Fruit fly (Drosophila melanogaster) whole organism, prepupa: ENCODE measurements around the gene CG3544.

Experiments used
- Blimp-1 ChIP-seq: fragments of 200-800 bp; sonication (Bioruptor generic); optimal IDR thresholded peaks from 3 replicates; lab custom pipeline; 2017; ENCODE audit warnings: missing biosample characterization, missing genetic modification characterization, mild to moderate bottlenecking, moderate library complexity, missing genetic modification reagents
- CG10669 ChIP-seq: fragments of 200-800 bp; sonication (Bioruptor generic); optimal IDR thresholded peaks from 3 replicates; lab custom pipeline; 2018; ENCODE audit warnings: missing biosample characterization, mild to moderate bottlenecking, missing genetic modification characterization, moderate library complexity
- CG11294 ChIP-seq: fragments of 200-800 bp; sonication (Bioruptor generic); IDR thresholded peaks from 2 replicates; pipeline ENCODE4 v1.3.6; 2022; ENCODE audit warnings: missing biosample characterization, missing genetic modification characterization
- CG11762 ChIP-seq: fragments of 200-800 bp; sonication (Bioruptor generic); optimal IDR thresholded peaks from 3 replicates; lab custom pipeline; 2016; ENCODE audit warnings: missing biosample characterization, missing genetic modification characterization; ENCODE audit not compliant: insufficient read depth
- CG11902 ChIP-seq: fragments of 200-800 bp; sonication (Bioruptor generic); optimal IDR thresholded peaks from 3 replicates; lab custom pipeline; 2016; ENCODE audit warnings: missing biosample characterization, missing genetic modification characterization
- CG3032 ChIP-seq: fragments of 200-800 bp; optimal IDR thresholded peaks from 2 replicates; lab custom pipeline; 2019; ENCODE audit warnings: missing biosample characterization, mild to moderate bottlenecking, missing genetic modification characterization, moderate library complexity
- CG31627 ChIP-seq: fragments of 200-800 bp; sonication (Bioruptor generic); optimal IDR thresholded peaks from 3 replicates; lab custom pipeline; 2016; ENCODE audit warnings: missing biosample characterization, missing genetic modification characterization
- CG32006 ChIP-seq: fragments of 200-800 bp; sonication (Bioruptor generic); optimal IDR thresholded peaks from 3 replicates; lab custom pipeline; 2017; ENCODE audit warnings: missing biosample characterization, mild to moderate bottlenecking, missing genetic modification characterization
- CG34406 ChIP-seq: fragments of 200-800 bp; sonication (Bioruptor generic); optimal IDR thresholded peaks from 3 replicates; lab custom pipeline; 2016; ENCODE audit warnings: missing biosample characterization, missing genetic modification characterization
- CG6163 ChIP-seq: fragments of 200-800 bp; sonication (Bioruptor generic); IDR thresholded peaks from 3 replicates; pipeline ENCODE4 v1.3.6; 2022; ENCODE audit warnings: missing biosample characterization, missing genetic modification characterization
- CG6276 ChIP-seq: fragments of 200-800 bp; sonication (Bioruptor generic); optimal IDR thresholded peaks from 2 replicates; lab custom pipeline; 2017; ENCODE audit warnings: missing biosample characterization, mild to moderate bottlenecking, missing genetic modification characterization
- CG6792 ChIP-seq: fragments of 200-800 bp; sonication (Bioruptor generic); optimal IDR thresholded peaks from 3 replicates; lab custom pipeline; 2016; ENCODE audit warnings: missing biosample characterization, missing genetic modification characterization
- CG6808 ChIP-seq: fragments of 200-800 bp; sonication (Bioruptor generic); optimal IDR thresholded peaks from 3 replicates; lab custom pipeline; 2017; ENCODE audit warnings: missing biosample characterization, missing genetic modification characterization, mild to moderate bottlenecking, moderate library complexity, missing genetic modification reagents
- CG6854 ChIP-seq: fragments of 200-800 bp; sonication (Bioruptor generic); optimal IDR thresholded peaks from 2 replicates; lab custom pipeline; 2017; ENCODE audit warnings: missing biosample characterization, mild to moderate bottlenecking, missing genetic modification characterization
- CG7368 ChIP-seq: fragments of 200-800 bp; sonication (Bioruptor generic); optimal IDR thresholded peaks from 3 replicates; lab custom pipeline; 2016; ENCODE audit warnings: missing biosample characterization, missing genetic modification characterization
- CG8119 ChIP-seq: fragments of 200-800 bp; sonication (Bioruptor generic); IDR thresholded peaks from 3 replicates; pipeline ENCODE4 v1.3.6; 2022; ENCODE audit warnings: missing biosample characterization, missing genetic modification characterization
- CG8632 ChIP-seq: fragments of 200-800 bp; sonication (Bioruptor generic); optimal IDR thresholded peaks from 3 replicates; lab custom pipeline; 2016; ENCODE audit warnings: missing biosample characterization, missing genetic modification characterization
- CG9139 ChIP-seq: fragments of 200-800 bp; sonication (Bioruptor generic); optimal IDR thresholded peaks from 3 replicates; lab custom pipeline; 2017; ENCODE audit warnings: missing biosample characterization, mild to moderate bottlenecking, missing genetic modification characterization
- Eip75B ChIP-seq: fragments of 200-800 bp; sonication (Bioruptor generic); optimal IDR thresholded peaks from 3 replicates; lab custom pipeline; 2016; ENCODE audit warnings: missing biosample characterization, missing genetic modification characterization
- Eip93F ChIP-seq: fragments of 200-800 bp; sonication (Bioruptor generic); optimal IDR thresholded peaks from 2 replicates; lab custom pipeline; 2016; ENCODE audit warnings: missing biosample characterization, mild to moderate bottlenecking, missing genetic modification characterization
- Ets96B ChIP-seq: fragments of 200-800 bp; optimal IDR thresholded peaks from 2 replicates; lab custom pipeline; 2019; ENCODE audit warnings: missing biosample characterization, mild to moderate bottlenecking, missing genetic modification characterization, moderate library complexity
- Gug ChIP-seq: fragments of 200-800 bp; sonication (Bioruptor generic); IDR thresholded peaks from 2 replicates; pipeline ENCODE4 v1.3.6; 2022; ENCODE audit warnings: missing biosample characterization, missing genetic modification characterization
- Hr39 ChIP-seq: fragments of 200-800 bp; sonication (Bioruptor generic); optimal IDR thresholded peaks from 2 replicates; lab custom pipeline; 2016; ENCODE audit warnings: missing biosample characterization, missing genetic modification characterization
- Met ChIP-seq: fragments of 200-800 bp; sonication (Bioruptor generic); optimal IDR thresholded peaks from 3 replicates; lab custom pipeline; 2016; ENCODE audit warnings: missing biosample characterization, missing genetic modification characterization
- OdsH ChIP-seq: fragments of 200-800 bp; sonication (Bioruptor generic); optimal IDR thresholded peaks from 3 replicates; lab custom pipeline; 2016; ENCODE audit warnings: missing biosample characterization, missing genetic modification characterization
- Sox102F ChIP-seq: fragments of 200-800 bp; sonication (Bioruptor generic); optimal IDR thresholded peaks from 2 replicates; lab custom pipeline; 2016; ENCODE audit warnings: missing biosample characterization, mild to moderate bottlenecking, missing genetic modification characterization
- Sox14 ChIP-seq: fragments of 200-800 bp; sonication (Bioruptor generic); optimal IDR thresholded peaks from 3 replicates; lab custom pipeline; 2016; ENCODE audit warnings: missing biosample characterization, missing genetic modification characterization
- achi ChIP-seq: fragments of 200-800 bp; sonication (Bioruptor generic); optimal IDR thresholded peaks from 3 replicates; lab custom pipeline; 2016; ENCODE audit warnings: missing biosample characterization, missing genetic modification characterization
- acj6 ChIP-seq: fragments of 200-800 bp; sonication (Bioruptor generic); optimal IDR thresholded peaks from 3 replicates; lab custom pipeline; 2016; ENCODE audit warnings: missing biosample characterization, missing genetic modification characterization
- cyc ChIP-seq: fragments of 200-800 bp; sonication (Bioruptor generic); optimal IDR thresholded peaks from 3 replicates; lab custom pipeline; 2016; ENCODE audit warnings: missing biosample characterization, missing genetic modification characterization
- dac ChIP-seq: fragments of 200-800 bp; sonication (Bioruptor generic); optimal IDR thresholded peaks from 2 replicates; lab custom pipeline; 2017; ENCODE audit warnings: missing biosample characterization, mild to moderate bottlenecking, missing genetic modification characterization
- esn ChIP-seq: fragments of 200-800 bp; sonication (Bioruptor generic); optimal IDR thresholded peaks from 2 replicates; lab custom pipeline; 2016; ENCODE audit warnings: missing biosample characterization, mild to moderate bottlenecking, missing genetic modification characterization, moderate library complexity
- fd59A ChIP-seq: fragments of 200-800 bp; sonication (Bioruptor generic); optimal IDR thresholded peaks from 2 replicates; lab custom pipeline; 2017; ENCODE audit warnings: missing biosample characterization, mild to moderate bottlenecking, missing genetic modification characterization, missing genetic modification reagents
- fd85E ChIP-seq: fragments of 200-800 bp; sonication (Bioruptor generic); optimal IDR thresholded peaks from 3 replicates; lab custom pipeline; 2016; ENCODE audit warnings: missing biosample characterization, missing genetic modification characterization
- fkh ChIP-seq: fragments of 200-800 bp; sonication (Bioruptor generic); optimal IDR thresholded peaks from 3 replicates; lab custom pipeline; 2017; ENCODE audit warnings: missing biosample characterization, mild to moderate bottlenecking, missing genetic modification characterization, moderate library complexity
- lz ChIP-seq: fragments of 200-800 bp; sonication (Bioruptor generic); optimal IDR thresholded peaks from 3 replicates; lab custom pipeline; 2016; ENCODE audit warnings: missing biosample characterization, missing genetic modification characterization
- spab ChIP-seq: fragments of 200-800 bp; sonication (Bioruptor generic); optimal IDR thresholded peaks from 2 replicates; lab custom pipeline; 2017; ENCODE audit warnings: missing biosample characterization, mild to moderate bottlenecking, missing genetic modification characterization, missing genetic modification reagents
- ss ChIP-seq, 2 experiments: fragments of 200-800 bp; sonication (Bioruptor generic); optimal IDR thresholded peaks; 2 replicates in 1 of 2; 3 replicates in 1 of 2; lab custom pipeline; 2017 to 2018; ENCODE audit warnings: mild to moderate bottlenecking in 2 of 2, missing biosample characterization in 2 of 2, missing genetic modification characterization in 2 of 2, moderate library complexity in 1 of 2
- topi ChIP-seq: fragments of 200-800 bp; sonication (Bioruptor generic); optimal IDR thresholded peaks from 3 replicates; lab custom pipeline; 2016; ENCODE audit warnings: missing biosample characterization, missing genetic modification characterization
- vri ChIP-seq: fragments of 200-800 bp; sonication (Bioruptor generic); optimal IDR thresholded peaks from 3 replicates; lab custom pipeline; 2016; ENCODE audit warnings: missing biosample characterization, mild to moderate bottlenecking, missing genetic modification characterization

The CG3544 gene

dm6 chr2L:776236-776635 lies 7.9 kb upstream of the CG3544 start, which contains the start of gene CG13946:
CG13946 (plus strand) TSS chr2L:776536.
- TF ChIP-seq CG6163 (GFP tag; lab: Robert Waterston, UW) (no peak), fkh (GFP tag; lab: Kevin White, UChicago) (peak; percentile 3)

- TF ChIP-seq CG6163 (GFP tag; lab: Robert Waterston, UW) = no peak
- TF ChIP-seq CG6276 (GFP tag; lab: Kevin White, UChicago) = no peak
- TF ChIP-seq vri (GFP tag; lab: Kevin White, UChicago) = no peak
- no peak for TF ChIP-seq CG7368 (GFP tag; lab: Kevin White, UChicago)
- TF ChIP-seq CG6808 (GFP tag; lab: Kevin White, UChicago) = no peak
- TF ChIP-seq dac (GFP tag; lab: Kevin White, UChicago) = no peak
- TF ChIP-seq Hr39 (GFP tag; lab: Kevin White, UChicago) = no peak
- no peak for TF ChIP-seq cyc (GFP tag; lab: Kevin White, UChicago)
- TF ChIP-seq Ets96B (tag; lab: Kevin White, UChicago) = no peak
- TF ChIP-seq CG3032 (tag; lab: Kevin White, UChicago) = no peak
- no peak for TF ChIP-seq CG32006 (GFP tag; lab: Kevin White, UChicago)
- no peak for TF ChIP-seq Blimp-1 (GFP tag; lab: Kevin White, UChicago)
- no peak for TF ChIP-seq fd59A (GFP tag; lab: Kevin White, UChicago)
- no peak for TF ChIP-seq CG10669 (GFP tag; lab: Kevin White, UChicago)
- no peak for TF ChIP-seq Eip75B (GFP tag; lab: Kevin White, UChicago)
- TF ChIP-seq Sox14 (GFP tag; lab: Kevin White, UChicago) = no peak
- no peak for TF ChIP-seq CG6792 (GFP tag; lab: Kevin White, UChicago)
- no peak for TF ChIP-seq achi (GFP tag; lab: Kevin White, UChicago)
- TF ChIP-seq CG31627 (GFP tag; lab: Kevin White, UChicago) = no peak
- TF ChIP-seq, all 60 proteins: peak for 0
These were observed 5.0 kb upstream of the CG3544 start, which contains the start of gene CG13947 for dm6 chr2L:779123-779584. CG13947 (plus strand) TSS chr2L:779173.

- TF ChIP-seq CG31627 (GFP tag; lab: Kevin White, UChicago) = no peak
- no peak for TF ChIP-seq topi (GFP tag; lab: Kevin White, UChicago)
- no peak for TF ChIP-seq spab (GFP tag; lab: Kevin White, UChicago)
- TF ChIP-seq CG11902 = no peak
- no peak for TF ChIP-seq lz (GFP tag; lab: Kevin White, UChicago)
- TF ChIP-seq CG11294 (GFP tag; lab: Robert Waterston, UW) = no peak
- no peak for TF ChIP-seq Gug (GFP tag; lab: Robert Waterston, UW)
- no peak for TF ChIP-seq fd85E
- TF ChIP-seq CG9139 (GFP tag; lab: Kevin White, UChicago) = no peak
- no peak for TF ChIP-seq Hr39 (GFP tag; lab: Kevin White, UChicago)
- no peak for TF ChIP-seq Eip93F
- no peak for TF ChIP-seq CG6854
- TF ChIP-seq, all 60 proteins: peak for 0
These were observed 4.0 kb upstream of the CG3544 start, which contains the start of gene Gr21a for dm6 chr2L:780182-780581. Gr21a (plus strand) TSS chr2L:780482.

- TF ChIP-seq ss (GFP tag; optimal IDR thresholded peaks at IDR 0.05; lab: Kevin White, UChicago) = no peak
- no peak for TF ChIP-seq CG8632 (GFP tag; lab: Kevin White, UChicago)
- TF ChIP-seq CG6276 (GFP tag; lab: Kevin White, UChicago) = no peak
- no peak for TF ChIP-seq CG9139 (GFP tag; lab: Kevin White, UChicago)
- TF ChIP-seq OdsH (GFP tag; lab: Kevin White, UChicago) = no peak
- TF ChIP-seq CG7368 (GFP tag; lab: Kevin White, UChicago) = no peak
- no peak for TF ChIP-seq CG8119
- TF ChIP-seq spab (GFP tag; lab: Kevin White, UChicago) = no peak
- TF ChIP-seq CG34406 (GFP tag; lab: Kevin White, UChicago) = no peak
- no peak for TF ChIP-seq CG11762 (GFP tag; lab: Kevin White, UChicago)
- TF ChIP-seq dac (GFP tag; lab: Kevin White, UChicago) = no peak
- TF ChIP-seq fd85E = no peak
- no peak for TF ChIP-seq achi (GFP tag; lab: Kevin White, UChicago)
- TF ChIP-seq Met = no peak
- TF ChIP-seq esn (GFP tag; lab: Kevin White, UChicago) = no peak
- TF ChIP-seq Gug (GFP tag; lab: Robert Waterston, UW) = no peak
- TF ChIP-seq acj6 (GFP tag; lab: Kevin White, UChicago) = no peak
- no peak for TF ChIP-seq Hr39 (GFP tag; lab: Kevin White, UChicago)
- no peak for TF ChIP-seq CG6792 (GFP tag; lab: Kevin White, UChicago)
- TF ChIP-seq Sox102F (GFP tag; lab: Kevin White, UChicago) = no peak
These were observed 3.3 kb upstream of the CG3544 start for dm6 chr2L:780851-781250.
